Worm (Caenorhabditis elegans) whole organism, L1 larva: Measurements from ENCODE around the gene msp-64.

ENCODE experiments used
- C16A3.4 ChIP-seq: fragments of 150-350 bp; optimal IDR thresholded peaks from 2 replicates; lab custom pipeline; 2014; ENCODE audit warnings: missing biosample characterization, missing genetic modification characterization
- Y116A8C.19 ChIP-seq: sonication (generic microtip); optimal IDR thresholded peaks from 2 replicates; lab custom pipeline; 2016; ENCODE audit warnings: missing compliant biosample characterization, missing genetic modification characterization, borderline replicate concordance
- aha-1 ChIP-seq: fragments of 150-350 bp; optimal IDR thresholded peaks from 2 replicates; lab custom pipeline; 2014; ENCODE audit warnings: missing biosample characterization, missing genetic modification characterization
- alr-1 ChIP-seq: fragments of 200-800 bp; sonication (Bioruptor generic); optimal IDR thresholded peaks from 2 replicates; lab custom pipeline; 2018; ENCODE audit warnings: borderline replicate concordance, mild to moderate bottlenecking, missing genetic modification characterization, missing compliant biosample characterization
- aly-2 ChIP-seq: fragments of 150-350 bp; optimal IDR thresholded peaks from 2 replicates; lab custom pipeline; 2014; ENCODE audit warnings: missing biosample characterization, missing genetic modification characterization
- ama-1 ChIP-seq: fragments of 150-350 bp; optimal IDR thresholded peaks from 2 replicates; lab custom pipeline; 2014
- ceh-63 ChIP-seq: fragments of 200-800 bp; sonication (Bioruptor generic); optimal IDR thresholded peaks from 2 replicates; lab custom pipeline; 2018; ENCODE audit warnings: mild to moderate bottlenecking, missing genetic modification characterization, missing compliant biosample characterization
- ceh-82 ChIP-seq, 3 experiments: fragments of 150-350 bp in 1 of 3; sonication (generic microtip) in 2 of 3; optimal IDR thresholded peaks; 2 replicates each; lab custom pipeline; 2014 to 2017; ENCODE audit warnings: missing biosample characterization in 3 of 3, missing genetic modification characterization in 3 of 3
- ceh-90 ChIP-seq: sonication (generic microtip); optimal IDR thresholded peaks from 2 replicates; lab custom pipeline; 2016; ENCODE audit warnings: missing genetic modification characterization, missing compliant biosample characterization
- dpl-1 ChIP-seq, 3 experiments: fragments of 150-350 bp in 2 of 3; sonication (generic microtip) in 1 of 3; optimal IDR thresholded peaks; 2 replicates each; lab custom pipeline; 2014 to 2017; ENCODE audit warnings: missing biosample characterization in 3 of 3, missing genetic modification characterization in 3 of 3, missing genetic modification reagents in 3 of 3
- efl-1 ChIP-seq, 4 experiments: fragments of 150-350 bp; optimal IDR thresholded peaks in 3 of 4; peaks in 1 of 4; 1 replicate in 1 of 4; 2 replicates in 3 of 4; lab custom pipeline; 2014; ENCODE audit warnings: missing biosample characterization in 2 of 4, missing genetic modification characterization in 2 of 4, missing genetic modification reagents in 2 of 4
- egl-27 ChIP-seq, 2 experiments: fragments of 150-350 bp in 1 of 2; sonication (generic microtip); optimal IDR thresholded peaks; 3 replicates each; lab custom pipeline; 2017 to 2018; ENCODE audit warnings: missing biosample characterization in 2 of 2, missing genetic modification characterization in 2 of 2, missing genetic modification reagents in 2 of 2
- ets-5 ChIP-seq: fragments of 200-800 bp; sonication (Bioruptor generic); IDR thresholded peaks from 2 replicates; pipeline ENCODE4 v1.3.6; 2022; ENCODE audit warnings: missing genetic modification characterization, missing compliant biosample characterization
- fkh-10 ChIP-seq: sonication (generic microtip); optimal IDR thresholded peaks from 2 replicates; lab custom pipeline; 2017; ENCODE audit warnings: missing biosample characterization, missing genetic modification reagents, missing genetic modification characterization
- fkh-8 ChIP-seq: sonication (generic microtip); optimal IDR thresholded peaks from 2 replicates; lab custom pipeline; 2016; ENCODE audit warnings: mild to moderate bottlenecking, missing genetic modification characterization, missing compliant biosample characterization
- grh-1 ChIP-seq: fragments of 200-800 bp; sonication (Bioruptor generic); IDR thresholded peaks from 2 replicates; pipeline ENCODE4 v1.3.6; 2022; ENCODE audit warnings: missing genetic modification reagents, missing genetic modification characterization, missing compliant biosample characterization
- lin-15B ChIP-seq: fragments of 150-350 bp; sonication (generic microtip); optimal IDR thresholded peaks from 3 replicates; lab custom pipeline; 2014; ENCODE audit warnings: missing biosample characterization, missing genetic modification characterization
- lsy-2 ChIP-seq, 2 experiments: fragments of 150-350 bp; optimal IDR thresholded peaks; 2 replicates each; lab custom pipeline; 2014; ENCODE audit warnings: missing biosample characterization in 2 of 2, missing genetic modification characterization in 2 of 2
- mab-9 ChIP-seq: fragments of 200-800 bp; sonication (Bioruptor generic); IDR thresholded peaks from 2 replicates; pipeline ENCODE4 v1.3.6; 2022; ENCODE audit warnings: missing genetic modification reagents, missing genetic modification characterization, missing compliant biosample characterization
- nhr-12 ChIP-seq: sonication (generic microtip); optimal IDR thresholded peaks from 2 replicates; lab custom pipeline; 2017; ENCODE audit warnings: missing biosample characterization, missing genetic modification characterization
- nhr-19 ChIP-seq: fragments of 200-800 bp; sonication (Bioruptor generic); conservative IDR thresholded peaks from 2 replicates; pipeline ENCODE4 v1.3.6; 2022; ENCODE audit warnings: missing genetic modification characterization, missing compliant biosample characterization
- nhr-237 ChIP-seq: fragments of 150-350 bp; optimal IDR thresholded peaks from 2 replicates; lab custom pipeline; 2014; ENCODE audit warnings: missing biosample characterization, missing genetic modification characterization
- nhr-28 ChIP-seq: fragments of 150-350 bp; optimal IDR thresholded peaks from 2 replicates; lab custom pipeline; 2014; ENCODE audit warnings: missing biosample characterization, missing genetic modification characterization
- nhr-71 ChIP-seq: sonication (generic microtip); optimal IDR thresholded peaks from 2 replicates; lab custom pipeline; 2016; ENCODE audit warnings: mild to moderate bottlenecking, missing genetic modification characterization, moderate library complexity, missing compliant biosample characterization
- nhr-76 ChIP-seq: sonication (generic microtip); optimal IDR thresholded peaks from 2 replicates; lab custom pipeline; 2017; ENCODE audit warnings: missing biosample characterization, missing genetic modification characterization
- nhr-84 ChIP-seq: sonication (generic microtip); optimal IDR thresholded peaks from 2 replicates; lab custom pipeline; 2017; ENCODE audit warnings: missing biosample characterization, missing genetic modification characterization
- snu-23 ChIP-seq: sonication (generic microtip); optimal IDR thresholded peaks from 2 replicates; lab custom pipeline; 2016; ENCODE audit warnings: missing genetic modification characterization, missing compliant biosample characterization
- sptf-1 ChIP-seq: fragments of 150-350 bp; optimal IDR thresholded peaks from 2 replicates; lab custom pipeline; 2014; ENCODE audit warnings: missing biosample characterization, missing genetic modification characterization
- tbx-2 ChIP-seq: sonication (generic microtip); optimal IDR thresholded peaks from 2 replicates; lab custom pipeline; 2016; ENCODE audit warnings: missing genetic modification characterization, missing compliant biosample characterization
- tlp-1 ChIP-seq: fragments of 150-350 bp; optimal IDR thresholded peaks from 2 replicates; lab custom pipeline; 2014; ENCODE audit warnings: missing biosample characterization, missing genetic modification characterization
- unc-30 ChIP-seq: sonication (generic microtip); optimal IDR thresholded peaks from 2 replicates; lab custom pipeline; 2017; ENCODE audit warnings: missing biosample characterization, missing genetic modification characterization
- unc-62 ChIP-seq: fragments of 150-350 bp; optimal IDR thresholded peaks from 2 replicates; lab custom pipeline; 2014; ENCODE audit warnings: missing biosample characterization, missing genetic modification reagents, missing genetic modification characterization
- unc-98 ChIP-seq: fragments of 200-800 bp; sonication (Bioruptor generic); IDR thresholded peaks from 2 replicates; pipeline ENCODE4 v1.3.6; 2022; ENCODE audit warnings: missing genetic modification characterization, missing compliant biosample characterization
- vab-15 ChIP-seq: sonication (generic microtip); optimal IDR thresholded peaks from 2 replicates; lab custom pipeline; 2017; ENCODE audit warnings: missing genotype, mild to moderate bottlenecking, missing genetic modification characterization, missing compliant biosample characterization
- xbp-1 ChIP-seq: sonication (generic microtip); optimal IDR thresholded peaks from 2 replicates; lab custom pipeline; 2016; ENCODE audit warnings: missing genetic modification characterization, missing compliant biosample characterization
- ztf-11 ChIP-seq, 2 experiments: sonication (generic microtip); optimal IDR thresholded peaks; 2 replicates each; lab custom pipeline; 2016 to 2017; ENCODE audit warnings: missing genetic modification characterization in 2 of 2, missing biosample characterization in 1 of 2, missing compliant biosample characterization in 1 of 2

Gene msp-64

ce11 chrII:5801075-5801474 lies 9.1 kb downstream of the msp-64 start, which contains the start of the genes K05F1.9 and K05F1.1:
Gene K05F1.9 (minus strand): TSS chrII:5801175.
Gene K05F1.1 (plus strand): TSS chrII:5801382.
- TF ChIP-seq C16A3.4 (tag; lab: Kevin White, UChicago): no peak
- no peak for TF ChIP-seq ceh-63
- TF ChIP-seq unc-98: no peak
- TF ChIP-seq ama-1 (lab: Kevin White, UChicago): no peak
- TF ChIP-seq nhr-28 (tag; lab: Kevin White, UChicago): no peak
- no peak for TF ChIP-seq aha-1 (tag; lab: Kevin White, UChicago)
- TF ChIP-seq fkh-10 (GFP tag; lab: Kevin White, UChicago): no peak
- TF ChIP-seq efl-1 (optimal IDR thresholded peaks at IDR 0.05; lab: Kevin White, UChicago): no peak
- TF ChIP-seq efl-1 (GFP tag; optimal IDR thresholded peaks at IDR 0.05 in 1 of 2; lab: Kevin White, UChicago): no peak
- TF ChIP-seq aly-2 (tag; lab: Kevin White, UChicago): no peak
- no peak for TF ChIP-seq ztf-11 (tag; optimal IDR thresholded peaks at IDR 0.05; lab: Kevin White, UChicago)
- TF ChIP-seq unc-30 (tag; lab: Kevin White, UChicago): no peak
- TF ChIP-seq lsy-2 (tag; optimal IDR thresholded peaks at IDR 0.05; lab: Kevin White, UChicago): no peak
- no peak for TF ChIP-seq lin-15B (tag; lab: Kevin White, UChicago)
- no peak for TF ChIP-seq nhr-237 (tag; lab: Kevin White, UChicago)
- TF ChIP-seq nhr-12 (tag; lab: Kevin White, UChicago): no peak
- TF ChIP-seq ets-5 (GFP tag; lab: Robert Waterston, UW): no peak
- TF ChIP-seq nhr-71 (tag; lab: Kevin White, UChicago): no peak
- TF ChIP-seq tbx-2: no peak

DNA sequence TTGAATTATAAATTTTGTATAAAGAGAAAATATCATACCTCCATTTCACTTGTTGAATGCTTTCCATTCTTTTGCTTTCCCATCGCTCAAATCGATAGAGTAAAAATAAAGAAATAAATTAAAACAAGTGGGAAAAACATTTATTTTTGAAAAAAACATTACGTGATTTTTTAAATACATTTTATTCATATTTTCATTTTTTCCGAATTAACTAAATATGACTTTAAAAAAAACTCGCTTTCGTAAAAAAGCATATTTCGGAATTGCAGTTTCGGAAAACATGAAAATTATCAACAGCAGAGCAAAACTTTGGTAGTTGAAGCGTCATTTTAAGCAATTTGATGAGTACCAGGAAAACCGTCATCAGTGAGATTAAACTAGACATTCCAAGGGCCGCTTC lies 10.6 kb downstream of the msp-64 start, which contains the start of gene K05F1.8:
Gene K05F1.8, minus strand, starts transcription at position 101 of the 400 bp plus-strand sequence.
- TF ChIP-seq ceh-90 (tag; lab: Kevin White, UChicago): no peak
- no peak for TF ChIP-seq unc-62 (GFP tag; lab: Kevin White, UChicago)
- no peak for TF ChIP-seq egl-27 (tag; optimal IDR thresholded peaks at IDR 0.05; lab: Kevin White, UChicago)
- no peak for TF ChIP-seq dpl-1 (GFP tag; optimal IDR thresholded peaks at IDR 0.05; lab: Kevin White, UChicago)

DNA sequence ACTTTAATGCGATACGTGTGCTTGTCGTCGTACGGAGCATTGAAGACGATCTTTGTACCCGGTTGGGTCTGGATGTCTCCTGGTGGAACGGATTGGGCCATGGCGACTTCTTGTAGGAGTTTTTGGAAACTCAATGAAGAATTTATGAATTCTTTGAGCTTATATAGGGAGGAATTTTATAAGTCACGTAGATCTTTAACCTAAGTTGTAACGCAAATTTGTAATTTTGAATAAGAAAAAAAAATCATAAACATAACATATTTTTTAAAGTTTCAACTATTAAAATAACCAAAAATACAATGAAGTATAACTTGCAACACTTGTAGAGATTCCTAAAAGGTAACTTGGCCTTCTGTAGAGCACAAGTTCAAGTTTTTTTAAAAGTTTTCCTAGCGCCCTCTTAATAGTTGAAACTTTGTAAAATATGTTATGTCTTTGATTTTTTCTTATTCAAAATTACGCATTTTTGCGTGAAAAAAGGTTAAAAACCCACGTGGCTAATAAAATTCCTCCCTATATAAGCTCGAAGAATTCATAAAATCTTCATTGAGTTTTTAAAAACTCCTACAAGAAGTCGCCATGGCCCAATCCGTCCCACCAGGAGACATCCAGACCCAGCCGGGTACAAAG lies 12.7 kb downstream of the msp-64 start, which contains the start of the genes msp-63 and msp-142:
Gene msp-63, minus strand, starts transcription at position 101 of the 630 bp plus-strand sequence.
Gene msp-142, plus strand, starts transcription at position 580 of the 630 bp plus-strand sequence.
- TF ChIP-seq alr-1 (tag; lab: Kevin White, UChicago) (no peak), vab-15 (tag; lab: Kevin White, UChicago) (no peak), nhr-28 (tag; lab: Kevin White, UChicago) (no peak), snu-23 (no peak), grh-1 (no peak), ceh-82 (tag; optimal IDR thresholded peaks at IDR 0.05; lab: Kevin White, UChicago) (no peak), mab-9 (no peak), nhr-71 (tag; lab: Kevin White, UChicago) (no peak), tbx-2 (no peak), fkh-8 (tag; lab: Kevin White, UChicago) (no peak), ceh-63 (no peak), xbp-1 (tag; lab: Kevin White, UChicago) (no peak), tlp-1 (no peak), nhr-76 (tag; lab: Kevin White, UChicago) (no peak), nhr-19 (GFP tag; lab: Robert Waterston, UW) (no peak), sptf-1 (tag; lab: Kevin White, UChicago) (no peak), lsy-2 (tag; optimal IDR thresholded peaks at IDR 0.05; lab: Kevin White, UChicago) (no peak)
- TF ChIP-seq, all 84 proteins: peak for 0

ce11 chrII:5794195-5794594 lies 15.9 kb downstream of the msp-64 start, which contains the start of gene acdh-8:
Gene acdh-8 (plus strand): TSS chrII:5794495.
- TF ChIP-seq ztf-11 (tag; optimal IDR thresholded peaks at IDR 0.05; lab: Kevin White, UChicago): no peak
- TF ChIP-seq Y116A8C.19 (tag; lab: Kevin White, UChicago): no peak
- no peak for TF ChIP-seq nhr-84 (tag; lab: Kevin White, UChicago)
- no peak for TF ChIP-seq ama-1 (lab: Kevin White, UChicago)
